Fruit fly (Drosophila melanogaster) whole organism, embryonic: ENCODE results near the gene CG13949.

Source experiments
- Asciz ChIP-seq: fragments of 200-800 bp; sonication (Bioruptor generic); optimal IDR thresholded peaks from 2 replicates; lab custom pipeline; 2017; ENCODE audit warnings: missing biosample characterization, mild to moderate bottlenecking, missing genetic modification characterization, missing genetic modification reagents
- B-H2 ChIP-seq: fragments of 200-800 bp; sonication (Bioruptor generic); optimal IDR thresholded peaks from 2 replicates; lab custom pipeline; 2018; ENCODE audit warnings: missing biosample characterization, mild to moderate bottlenecking, missing genetic modification characterization
- Bteb2 ChIP-seq: fragments of 200-800 bp; sonication (Bioruptor generic); optimal IDR thresholded peaks from 2 replicates; lab custom pipeline; 2016; ENCODE audit warnings: missing biosample characterization, missing genetic modification characterization
- CG11695 ChIP-seq: fragments of 200-800 bp; sonication (Bioruptor generic); IDR thresholded peaks from 3 replicates; pipeline ENCODE4 v1.3.6; 2022; ENCODE audit warnings: missing biosample characterization, missing genetic modification characterization
- CG17568 ChIP-seq: fragments of 200-800 bp; sonication (Bioruptor generic); optimal IDR thresholded peaks from 2 replicates; lab custom pipeline; 2018; ENCODE audit warnings: missing biosample characterization, mild to moderate bottlenecking, missing genetic modification characterization, moderate library complexity
- CG17912 ChIP-seq: fragments of 200-800 bp; sonication (Bioruptor generic); optimal IDR thresholded peaks from 2 replicates; lab custom pipeline; 2018; ENCODE audit warnings: missing biosample characterization, mild to moderate bottlenecking, missing genetic modification characterization
- CG18599 ChIP-seq: fragments of 200-800 bp; sonication (Bioruptor generic); optimal IDR thresholded peaks from 3 replicates; lab custom pipeline; 2017; ENCODE audit warnings: missing biosample characterization, missing genetic modification characterization, mild to moderate bottlenecking, moderate library complexity, missing genetic modification reagents
- CG2129 ChIP-seq: fragments of 200-800 bp; sonication (Bioruptor generic); IDR thresholded peaks from 2 replicates; pipeline ENCODE4 v1.3.6; 2022; ENCODE audit warnings: missing biosample characterization, missing genetic modification characterization; ENCODE audit not compliant: partially characterized antibody
- CG2678 ChIP-seq: fragments of 200-800 bp; sonication (Bioruptor generic); optimal IDR thresholded peaks from 3 replicates; lab custom pipeline; 2019; ENCODE audit warnings: missing biosample characterization, mild to moderate bottlenecking, missing genetic modification characterization, moderate library complexity
- CG30020 ChIP-seq: fragments of 200-800 bp; optimal IDR thresholded peaks from 2 replicates; lab custom pipeline; 2019; ENCODE audit warnings: missing biosample characterization, mild to moderate bottlenecking, missing genetic modification characterization, moderate library complexity
- CG31365 ChIP-seq: fragments of 200-800 bp; sonication (Bioruptor generic); optimal IDR thresholded peaks from 2 replicates; lab custom pipeline; 2018; ENCODE audit warnings: missing biosample characterization, mild to moderate bottlenecking, missing genetic modification characterization
- CG31388 ChIP-seq: fragments of 200-800 bp; sonication (Bioruptor generic); optimal IDR thresholded peaks from 2 replicates; lab custom pipeline; 2016; ENCODE audit warnings: missing biosample characterization, missing genetic modification characterization
- CG3281 ChIP-seq: fragments of 200-800 bp; sonication (Bioruptor generic); optimal IDR thresholded peaks from 3 replicates; lab custom pipeline; 2017; ENCODE audit warnings: missing biosample characterization, mild to moderate bottlenecking, missing genetic modification characterization
- CG3407 ChIP-seq: fragments of 200-800 bp; sonication (Bioruptor generic); optimal IDR thresholded peaks from 2 replicates; lab custom pipeline; 2018; ENCODE audit warnings: missing biosample characterization, mild to moderate bottlenecking, missing genetic modification characterization
- CG4707 ChIP-seq: fragments of 200-800 bp; sonication (Bioruptor generic); optimal IDR thresholded peaks from 2 replicates; lab custom pipeline; 2018; ENCODE audit warnings: missing biosample characterization, mild to moderate bottlenecking, missing genetic modification characterization, moderate library complexity
- CG4820 ChIP-seq: fragments of 200-800 bp; sonication (Bioruptor generic); optimal IDR thresholded peaks from 3 replicates; lab custom pipeline; 2016; ENCODE audit warnings: missing biosample characterization, missing genetic modification characterization
- CG8290 ChIP-seq, 3 experiments: fragments of 200-800 bp; sonication (Bioruptor generic); optimal IDR thresholded peaks; 2 replicates each; lab custom pipeline; 2016 to 2019; ENCODE audit warnings: missing biosample characterization in 3 of 3, missing genetic modification characterization in 3 of 3, mild to moderate bottlenecking in 2 of 3, moderate library complexity in 1 of 3
- CoRest ChIP-seq: fragments of 200-800 bp; sonication (Bioruptor generic); optimal IDR thresholded peaks from 3 replicates; lab custom pipeline; 2018; ENCODE audit warnings: missing biosample characterization, mild to moderate bottlenecking, missing genetic modification characterization, moderate library complexity
- Dek ChIP-seq: fragments of 200-800 bp; sonication (Bioruptor generic); optimal IDR thresholded peaks from 3 replicates; lab custom pipeline; 2019; ENCODE audit warnings: missing biosample characterization, mild to moderate bottlenecking, missing genetic modification characterization, moderate library complexity
- Dip2 ChIP-seq: fragments of 200-800 bp; sonication (Bioruptor generic); IDR thresholded peaks from 2 replicates; pipeline ENCODE4 v1.3.6; 2022; ENCODE audit warnings: missing biosample characterization, missing genetic modification characterization
- Doc3 ChIP-seq: fragments of 200-800 bp; sonication (Bioruptor generic); IDR thresholded peaks from 3 replicates; pipeline ENCODE4 v1.3.6; 2022; ENCODE audit warnings: missing biosample characterization, missing genetic modification characterization; ENCODE audit not compliant: partially characterized antibody
- Dref ChIP-seq: fragments of 200-800 bp; sonication (Bioruptor generic); IDR thresholded peaks from 2 replicates; pipeline ENCODE4 v1.3.6; 2022; ENCODE audit warnings: missing biosample characterization, missing genetic modification characterization
- HmgD ChIP-seq: fragments of 200-800 bp; sonication (Bioruptor generic); optimal IDR thresholded peaks from 3 replicates; lab custom pipeline; 2016; ENCODE audit warnings: missing biosample characterization, missing genetic modification characterization
- MTF-1 ChIP-seq: fragments of 200-800 bp; sonication (Bioruptor generic); optimal IDR thresholded peaks from 2 replicates; lab custom pipeline; 2018; ENCODE audit warnings: missing biosample characterization, mild to moderate bottlenecking, missing genetic modification characterization, borderline replicate concordance
- Med ChIP-seq: fragments of 200-800 bp; sonication (Bioruptor generic); peaks from one replicate; lab custom pipeline; 2016; ENCODE audit warnings: missing biosample characterization, missing genetic modification characterization, mild to moderate bottlenecking, inconsistent platforms, moderate library complexity
- Ravus ChIP-seq: fragments of 200-800 bp; sonication (Bioruptor generic); IDR thresholded peaks from 2 replicates; pipeline ENCODE4 v1.3.6; 2022; ENCODE audit warnings: missing biosample characterization, missing genetic modification characterization
- ac ChIP-seq: fragments of 200-800 bp; sonication (Bioruptor generic); optimal IDR thresholded peaks from 3 replicates; lab custom pipeline; 2017; ENCODE audit warnings: missing biosample characterization, mild to moderate bottlenecking, missing genetic modification characterization
- ato ChIP-seq: fragments of 200-800 bp; sonication (Bioruptor generic); IDR thresholded peaks from 2 replicates; pipeline ENCODE4 v1.3.6; 2022; ENCODE audit warnings: missing biosample characterization, missing genetic modification characterization; ENCODE audit not compliant: partially characterized antibody
- br ChIP-seq: fragments of >200 bp; optimal IDR thresholded peaks from 2 replicates; lab custom pipeline; 2017
- cas ChIP-seq: fragments of 200-800 bp; sonication (Bioruptor generic); IDR thresholded peaks from 2 replicates; pipeline ENCODE4 v1.3.6; 2022; ENCODE audit warnings: missing biosample characterization, missing genetic modification characterization
- chinmo ChIP-seq: fragments of 200-800 bp; sonication (Bioruptor generic); IDR thresholded peaks from 4 replicates; pipeline ENCODE4 v1.3.6; 2022; ENCODE audit warnings: missing biosample characterization, missing genetic modification characterization; ENCODE audit not compliant: partially characterized antibody
- chm ChIP-seq: fragments of 200-800 bp; sonication (Bioruptor generic); IDR thresholded peaks from 2 replicates; pipeline ENCODE4 v1.3.6; 2022; ENCODE audit warnings: missing biosample characterization, missing genetic modification characterization
- corto ChIP-seq: fragments of 200-800 bp; sonication (Bioruptor generic); optimal IDR thresholded peaks from 2 replicates; lab custom pipeline; 2016; ENCODE audit warnings: missing biosample characterization, mild to moderate bottlenecking, missing genetic modification characterization, moderate library complexity
- crol ChIP-seq: fragments of 200-800 bp; sonication (Bioruptor generic); IDR thresholded peaks from 2 replicates; pipeline ENCODE4 v1.3.6; 2022; ENCODE audit warnings: missing biosample characterization, missing genetic modification characterization
- exex ChIP-seq: fragments of 200-800 bp; sonication (Bioruptor generic); optimal IDR thresholded peaks from 4 replicates; lab custom pipeline; 2018; ENCODE audit warnings: missing biosample characterization, mild to moderate bottlenecking, missing genetic modification characterization, moderate library complexity
- eyg ChIP-seq: fragments of 200-800 bp; sonication (Bioruptor generic); optimal IDR thresholded peaks from 3 replicates; lab custom pipeline; 2016; ENCODE audit warnings: missing biosample characterization, missing genetic modification characterization
- fd64A ChIP-seq: fragments of 200-800 bp; sonication (Bioruptor generic); optimal IDR thresholded peaks from 3 replicates; lab custom pipeline; 2018; ENCODE audit warnings: missing biosample characterization, mild to moderate bottlenecking, missing genetic modification characterization
- gem ChIP-seq: fragments of 200-800 bp; sonication (Bioruptor generic); optimal IDR thresholded peaks from 2 replicates; lab custom pipeline; 2019; ENCODE audit warnings: missing biosample characterization, mild to moderate bottlenecking, missing genetic modification characterization, moderate library complexity
- gsb ChIP-seq: fragments of 200-800 bp; sonication (Bioruptor generic); IDR thresholded peaks from 2 replicates; pipeline ENCODE4 v1.3.6; 2022; ENCODE audit warnings: missing biosample characterization, missing genetic modification characterization
- her ChIP-seq: fragments of 200-800 bp; sonication (Bioruptor generic); optimal IDR thresholded peaks from 2 replicates; lab custom pipeline; 2016; ENCODE audit warnings: missing biosample characterization, missing genetic modification characterization
- insv ChIP-seq, 2 experiments: fragments of 200-800 bp; sonication (Bioruptor generic); optimal IDR thresholded peaks; 3 replicates each; lab custom pipeline; 2016 to 2018; ENCODE audit warnings: missing biosample characterization in 2 of 2, missing genetic modification characterization in 2 of 2
- kni ChIP-seq: fragments of 200-800 bp; sonication (Bioruptor generic); optimal IDR thresholded peaks from 3 replicates; lab custom pipeline; 2017; ENCODE audit warnings: mild to moderate bottlenecking, missing biosample characterization, missing genetic modification reagents, missing genetic modification characterization
- knrl ChIP-seq: fragments of 200-800 bp; sonication (Bioruptor generic); IDR thresholded peaks from 3 replicates; pipeline ENCODE4 v1.3.6; 2022; ENCODE audit warnings: missing biosample characterization, missing genetic modification characterization; ENCODE audit not compliant: partially characterized antibody
- lab ChIP-seq: fragments of 200-800 bp; sonication (Bioruptor generic); optimal IDR thresholded peaks from 3 replicates; lab custom pipeline; 2017; ENCODE audit warnings: missing biosample characterization, missing genetic modification characterization, mild to moderate bottlenecking, moderate library complexity, missing genetic modification reagents
- sens-2 ChIP-seq: fragments of 200-800 bp; sonication (Bioruptor generic); IDR thresholded peaks from 2 replicates; pipeline ENCODE4 v1.3.6; 2022; ENCODE audit warnings: missing biosample characterization, missing genetic modification characterization
- sim ChIP-seq: fragments of 200-800 bp; sonication (Bioruptor generic); IDR thresholded peaks from 2 replicates; pipeline ENCODE4 v1.3.6; 2022; ENCODE audit warnings: missing biosample characterization, missing genetic modification characterization
- sisA ChIP-seq: fragments of 200-800 bp; sonication (Bioruptor generic); IDR thresholded peaks from 2 replicates; pipeline ENCODE4 v1.3.6; 2022; ENCODE audit warnings: missing biosample characterization, missing genetic modification characterization
- tup ChIP-seq: fragments of 200-800 bp; sonication (Bioruptor generic); optimal IDR thresholded peaks from 2 replicates; lab custom pipeline; 2016; ENCODE audit warnings: missing biosample characterization, mild to moderate bottlenecking, missing genetic modification characterization, moderate library complexity
- wdn ChIP-seq: fragments of 200-800 bp; sonication (Bioruptor generic); IDR thresholded peaks from 2 replicates; pipeline ENCODE4 v1.3.6; 2022; ENCODE audit warnings: missing biosample characterization, missing genetic modification characterization
- wor ChIP-seq: fragments of 200-800 bp; sonication (Bioruptor generic); IDR thresholded peaks from 2 replicates; pipeline ENCODE4 v1.3.6; 2022; ENCODE audit warnings: missing biosample characterization, missing genetic modification characterization

CG13949 gene

DNA sequence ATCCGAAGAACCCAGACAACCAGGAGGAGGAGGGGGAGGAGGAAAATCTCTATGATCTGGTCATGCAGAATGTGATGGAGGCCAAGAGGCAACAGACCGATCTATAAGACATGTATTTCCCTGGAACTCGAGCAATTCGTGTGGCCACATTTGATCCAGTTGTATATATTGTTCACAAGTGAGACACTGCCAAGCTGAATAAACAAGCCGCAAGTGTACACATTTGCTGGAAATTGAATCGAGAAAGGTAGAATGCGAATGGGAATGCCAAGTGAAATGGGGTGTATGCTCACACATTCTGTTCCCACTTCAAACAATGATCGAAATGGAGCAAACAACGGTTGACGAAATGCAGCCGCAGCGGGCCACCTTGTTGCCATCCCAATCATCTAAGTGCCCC is 864 bp downstream of the CG13949 start (continued):
- 0 out of 2 replicates have a peak, but pooled peaks have one; percentile 26 for TF ChIP-seq crol
- no peak for TF ChIP-seq tup (GFP tag; lab: Kevin White, UChicago)
- no peak for TF ChIP-seq CG8290 (GFP tag; optimal IDR thresholded peaks at IDR 0.05; lab: Kevin White, UChicago)
- TF ChIP-seq CG8290 (tag; optimal IDR thresholded peaks at IDR 0.05; lab: Kevin White, UChicago), result peak in 1 of 2 experiments; percentile 68
- peak; percentile 77 for TF ChIP-seq CG18599 (GFP tag; lab: Kevin White, UChicago)
- no peak for TF ChIP-seq Bteb2 (GFP tag; lab: Kevin White, UChicago)
- peak; percentile 47 for TF ChIP-seq Asciz (GFP tag; lab: Kevin White, UChicago)
- peak; percentile 45; the same call in 1 of the 2 replicates for TF ChIP-seq chm (GFP tag; lab: Robert Waterston, UW)
- TF ChIP-seq Dref, result no peak
- TF ChIP-seq Dip2 (GFP tag; lab: Robert Waterston, UW), result no peak
- no peak for TF ChIP-seq cas (GFP tag; lab: Robert Waterston, UW)
- no peak for TF ChIP-seq Ravus (GFP tag; lab: Robert Waterston, UW)
- no peak for TF ChIP-seq Dek (tag; lab: Kevin White, UChicago)
- no peak for TF ChIP-seq CG11695 (GFP tag; lab: Robert Waterston, UW)
- TF ChIP-seq CG17568 (GFP tag; lab: Kevin White, UChicago), result no peak
- TF ChIP-seq sim, result 0 out of 2 replicates have a peak, but pooled peaks have one; percentile 24
- no peak for TF ChIP-seq ac (GFP tag; lab: Kevin White, UChicago)
- peak; percentile 50 for TF ChIP-seq kni (GFP tag; lab: Kevin White, UChicago)
- TF ChIP-seq gsb, result no peak
- TF ChIP-seq fd64A, result peak; percentile 60
- TF ChIP-seq eyg (GFP tag; lab: Kevin White, UChicago), result no peak
- TF ChIP-seq Doc3, result no peak
- peak; percentile 29 for TF ChIP-seq CG3281 (GFP tag; lab: Kevin White, UChicago)
- TF ChIP-seq sens-2, result no peak
- no peak for TF ChIP-seq knrl (GFP tag; lab: Robert Waterston, UW)
- TF ChIP-seq CG4820 (GFP tag; lab: Kevin White, UChicago), result no peak
- TF ChIP-seq corto (GFP tag; lab: Kevin White, UChicago), result no peak
- no peak for TF ChIP-seq CG31388 (GFP tag; lab: Kevin White, UChicago)
- no peak for TF ChIP-seq CG2129 (GFP tag; lab: Robert Waterston, UW)
- no peak for TF ChIP-seq exex (tag; lab: Kevin White, UChicago)
- TF ChIP-seq ato (GFP tag; lab: Robert Waterston, UW), result no peak
- no peak for TF ChIP-seq sisA
- peak; percentile 30 for TF ChIP-seq CG31365
- TF ChIP-seq wdn (GFP tag; lab: Robert Waterston, UW), result no peak
- TF ChIP-seq CG4707 (GFP tag; lab: Kevin White, UChicago), result peak; percentile 45
- peak; percentile 73 for TF ChIP-seq lab (GFP tag; lab: Kevin White, UChicago)
- TF ChIP-seq insv (GFP tag; optimal IDR thresholded peaks at IDR 0.05; lab: Kevin White, UChicago), result no peak
- no peak for TF ChIP-seq gem (tag; lab: Kevin White, UChicago)
- peak; percentile 75 for TF ChIP-seq Med (GFP tag; lab: Kevin White, UChicago)
- TF ChIP-seq HmgD (GFP tag; lab: Kevin White, UChicago), result no peak
- TF ChIP-seq her, result no peak
- peak; percentile 10 for TF ChIP-seq B-H2
- TF ChIP-seq MTF-1 (GFP tag; lab: Kevin White, UChicago), result peak; percentile 48
- TF ChIP-seq br, result no peak
- no peak for TF ChIP-seq CoRest (tag; lab: Kevin White, UChicago)
- TF ChIP-seq wor (GFP tag; lab: Robert Waterston, UW), result no peak
- peak; percentile 45 for TF ChIP-seq CG3407
- TF ChIP-seq CG30020 (tag; lab: Kevin White, UChicago), result no peak
- TF ChIP-seq CG2678 (tag; lab: Kevin White, UChicago), result peak; percentile 41
- TF ChIP-seq chinmo (GFP tag; lab: Robert Waterston, UW), result no peak
- no peak for TF ChIP-seq CG17912 (GFP tag; lab: Kevin White, UChicago)
